Worm (Caenorhabditis elegans): ENCODE results near the gene miga-1.

Gene miga-1

ce11 chrV:12429039-12429438 lies 28.4 kb upstream of the miga-1 start, which contains the start of gene C54D10.5:
C54D10.5 (plus strand) TSS chrV:12429339.
- TF ChIP-seq sem-4 (tag; optimal IDR thresholded peaks at IDR 0.05), result no peak
- TF ChIP-seq R02D3.7 (tag; optimal IDR thresholded peaks at IDR 0.05), result no peak
- TF ChIP-seq mdl-1 (tag; optimal IDR thresholded peaks at IDR 0.05), result no peak
- no peak for TF ChIP-seq nhr-237 (tag; optimal IDR thresholded peaks at IDR 0.05)
- TF ChIP-seq lsy-2 (tag; optimal IDR thresholded peaks at IDR 0.05), result no peak
- TF ChIP-seq nhr-11 (tag; optimal IDR thresholded peaks at IDR 0.05), result no peak
- TF ChIP-seq Y55F3AM.14 (GFP tag; optimal IDR thresholded peaks at IDR 0.05), result no peak
- no peak for TF ChIP-seq lin-11 (tag; optimal IDR thresholded peaks at IDR 0.05)
- TF ChIP-seq snpc-4 (tag; optimal IDR thresholded peaks at IDR 0.05), result no peak
- TF ChIP-seq nhr-77 (tag; optimal IDR thresholded peaks at IDR 0.05), result no peak
- no peak for TF ChIP-seq unc-62 (GFP tag; optimal IDR thresholded peaks at IDR 0.05)

- TF ChIP-seq fos-1 (tag; optimal IDR thresholded peaks at IDR 0.05) (no peak), dmd-4 (tag; optimal IDR thresholded peaks at IDR 0.05) (no peak), sem-4 (tag; optimal IDR thresholded peaks at IDR 0.05) (no peak), ZK546.5 (tag; optimal IDR thresholded peaks at IDR 0.05) (no peak), nhr-12 (tag; optimal IDR thresholded peaks at IDR 0.05) (no peak), nhr-237 (tag; optimal IDR thresholded peaks at IDR 0.05) (no peak), nhr-129 (tag; optimal IDR thresholded peaks at IDR 0.05) (no peak), sma-3 (GFP tag; optimal IDR thresholded peaks at IDR 0.05) (no peak), lin-13 (GFP tag; optimal IDR thresholded peaks at IDR 0.05) (no peak), lin-39 (tag; optimal IDR thresholded peaks at IDR 0.05) (no peak), peb-1 (tag; optimal IDR thresholded peaks at IDR 0.05) (no peak)
Measured at ce11 chrV:12427826-12428225, 27.2 kb upstream of the miga-1 start.

- no peak for TF ChIP-seq nhr-12 (tag; optimal IDR thresholded peaks at IDR 0.05)
- TF ChIP-seq sma-9 (GFP tag; optimal IDR thresholded peaks at IDR 0.05), result no peak
- TF ChIP-seq sma-9 (tag; optimal IDR thresholded peaks at IDR 0.05), result no peak
- no peak for TF ChIP-seq lin-13 (GFP tag; optimal IDR thresholded peaks at IDR 0.05)
- TF ChIP-seq nhr-6 (tag; optimal IDR thresholded peaks at IDR 0.05), result no peak
- no peak for TF ChIP-seq ztf-4 (tag; optimal IDR thresholded peaks at IDR 0.05)
- no peak for TF ChIP-seq nhr-25 (tag; optimal IDR thresholded peaks at IDR 0.05)
- TF ChIP-seq elt-1 (tag; optimal IDR thresholded peaks at IDR 0.05), result no peak
- no peak for TF ChIP-seq unc-62 (GFP tag; optimal IDR thresholded peaks at IDR 0.05)
- TF ChIP-seq nhr-23 (tag; optimal IDR thresholded peaks at IDR 0.05), result no peak
- TF ChIP-seq nhr-129 (tag; optimal IDR thresholded peaks at IDR 0.05), result no peak
- no peak for TF ChIP-seq crh-2 (tag; optimal IDR thresholded peaks at IDR 0.05)
- no peak for TF ChIP-seq mab-5 (tag; optimal IDR thresholded peaks at IDR 0.05)
- no peak for TF ChIP-seq unc-55 (GFP tag; optimal IDR thresholded peaks at IDR 0.05)
- TF ChIP-seq F13H6.1 (tag; optimal IDR thresholded peaks at IDR 0.05), result no peak
- TF ChIP-seq fos-1 (tag; optimal IDR thresholded peaks at IDR 0.05), result no peak
- no peak for TF ChIP-seq zag-1 (tag; optimal IDR thresholded peaks at IDR 0.05)
- no peak for TF ChIP-seq egl-27 (tag; optimal IDR thresholded peaks at IDR 0.05)
Measured at ce11 chrV:12421360-12421759, 20.7 kb upstream of the miga-1 start.

DNA sequence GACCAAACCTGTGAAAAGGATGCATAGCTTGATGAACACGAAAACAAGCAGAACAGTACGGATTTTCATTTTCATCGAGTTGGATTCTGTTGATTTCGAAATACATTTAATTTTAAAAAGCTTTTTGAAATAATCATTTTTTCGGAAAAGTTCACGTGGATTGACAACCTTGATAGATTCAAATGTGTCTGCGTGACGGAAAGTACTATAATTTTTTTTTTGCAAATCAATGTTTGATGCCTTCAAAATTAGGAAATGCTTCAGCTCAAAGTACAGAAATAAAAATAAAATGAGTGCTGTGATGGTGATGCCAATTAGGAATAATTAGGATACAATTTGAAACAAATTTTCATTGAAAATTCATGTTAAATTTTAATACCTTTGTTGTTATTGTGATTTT lies 20.2 kb upstream of the miga-1 start, which contains the start of gene C54D10.4:
TSS of gene C54D10.4 (minus strand) at position 101 of the 400 bp plus-strand sequence.
- TF ChIP-seq lin-39 (tag; optimal IDR thresholded peaks at IDR 0.05) (no peak), fos-1 (tag; optimal IDR thresholded peaks at IDR 0.05) (no peak), nhr-10 (tag; optimal IDR thresholded peaks at IDR 0.05) (no peak)

- no peak for TF ChIP-seq ztf-4 (tag; optimal IDR thresholded peaks at IDR 0.05)
- TF ChIP-seq nhr-23 (tag; optimal IDR thresholded peaks at IDR 0.05), result no peak
- TF ChIP-seq F13H6.1 (tag; optimal IDR thresholded peaks at IDR 0.05), result no peak
- no peak for TF ChIP-seq R02D3.7 (tag; optimal IDR thresholded peaks at IDR 0.05)
- no peak for TF ChIP-seq ceh-16 (tag; optimal IDR thresholded peaks at IDR 0.05)
- TF ChIP-seq aly-2 (tag; optimal IDR thresholded peaks at IDR 0.05), result no peak
- TF ChIP-seq nhr-10 (tag; optimal IDR thresholded peaks at IDR 0.05), result no peak
- TF ChIP-seq nhr-6 (tag; optimal IDR thresholded peaks at IDR 0.05), result no peak
- no peak for TF ChIP-seq egl-27 (tag; optimal IDR thresholded peaks at IDR 0.05)
- TF ChIP-seq mdl-1 (tag; optimal IDR thresholded peaks at IDR 0.05), result no peak
Measured at ce11 chrV:12418292-12418691, 17.6 kb upstream of the miga-1 start, which contains the start of gene C54D10.3. C54D10.3 (plus strand) TSS chrV:12418592.
